Fruit fly (Drosophila melanogaster) whole organism: ENCODE measurements around the gene CG3337.

Experiments
- CG8478 ChIP-seq: fragments of >200 bp; optimal IDR thresholded peaks from 2 replicates; lab custom pipeline; 2018; ENCODE audit warnings: inconsistent platforms
- EcR ChIP-seq, 2 experiments: fragments of >200 bp; optimal IDR thresholded peaks; 2 replicates each; lab custom pipeline; 2017; ENCODE audit warnings: missing biosample characterization in 2 of 2, missing genetic modification characterization in 2 of 2, missing genetic modification reagents in 2 of 2
- psq ChIP-seq: fragments of >200 bp; optimal IDR thresholded peaks from 2 replicates; lab custom pipeline; 2017
- usp ChIP-seq: fragments of >200 bp; optimal IDR thresholded peaks from 2 replicates; lab custom pipeline; 2017; ENCODE audit warnings: missing biosample characterization, missing genetic modification characterization, mixed read lengths

DNA sequence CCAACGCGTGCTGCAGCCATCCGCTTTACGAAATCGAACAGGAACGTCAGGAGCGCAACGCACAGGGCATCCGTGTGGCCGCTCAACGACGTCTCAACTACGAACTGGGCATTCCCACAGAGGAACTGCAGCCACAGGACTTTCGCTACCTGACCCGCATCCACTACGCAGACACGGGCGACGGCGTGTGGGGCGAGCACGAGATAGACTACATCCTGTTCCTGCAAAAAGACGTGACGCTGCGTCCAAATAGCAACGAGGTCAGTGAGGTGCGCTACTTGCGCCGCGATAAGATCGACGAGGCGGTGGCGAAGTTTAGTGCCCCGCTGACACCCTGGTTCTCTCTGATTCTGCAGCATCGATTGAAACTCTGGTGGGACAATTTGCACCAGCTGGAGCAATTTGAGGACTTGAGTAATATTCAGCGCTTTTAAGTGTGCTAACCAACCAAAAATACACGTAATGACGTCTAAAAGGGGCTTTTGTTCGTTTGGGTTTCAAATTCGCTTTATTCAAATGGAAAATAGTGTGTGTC, 47.3 kb upstream of the CG3337 start:
- no peak for TF ChIP-seq EcR (GFP tag; optimal IDR thresholded peaks at IDR 0.05; lab: Kevin White, UChicago)
- TF ChIP-seq usp (GFP tag; lab: Kevin White, UChicago): no peak
- no peak for TF ChIP-seq psq (lab: Kevin White, UChicago)
- TF ChIP-seq CG8478 (lab: Kevin White, UChicago): no peak
